Worm (Caenorhabditis elegans): ENCODE results near the gene spcs-2.
A peak's percentile ranks its signal among the peaks of the same experiment; 100 is the strongest.

DNA sequence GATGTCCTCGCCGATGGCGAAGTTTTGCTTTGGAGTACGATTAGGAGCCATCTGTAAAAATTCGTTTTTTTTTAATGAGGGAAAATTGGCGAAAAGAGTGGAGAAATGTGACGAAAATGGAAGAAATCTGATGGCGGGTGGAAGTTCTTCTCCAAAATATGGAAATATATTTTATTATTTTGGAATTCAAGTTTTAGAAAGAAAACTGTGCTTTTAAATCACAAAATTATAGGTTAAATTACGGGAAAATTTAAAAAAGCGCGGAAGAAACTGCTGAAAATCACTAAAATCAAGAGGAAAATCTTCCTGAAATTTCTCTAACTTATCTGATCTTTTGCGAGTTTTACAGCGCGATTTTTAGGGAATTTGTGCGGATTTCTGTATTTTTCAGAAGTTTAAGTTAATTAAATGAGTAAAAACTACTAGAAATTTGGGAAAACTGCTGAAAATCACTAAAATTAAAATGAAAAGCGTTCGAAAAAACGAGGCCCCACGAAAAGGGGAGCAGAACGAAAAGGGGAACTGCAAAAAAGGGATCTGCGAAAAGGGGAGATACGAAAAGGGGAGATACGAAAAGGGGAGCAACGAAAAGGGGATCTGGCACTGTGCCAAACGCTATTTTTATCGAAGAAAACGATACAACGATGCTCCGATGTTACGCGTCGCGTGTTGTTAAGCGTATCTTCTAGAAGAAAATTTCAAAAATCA is 2.9 kb downstream of the spcs-2 start, which contains the start of the genes cec-7 and enu-3.5:
- TF ChIP-seq ref-1 (GFP tag; conservative IDR thresholded peaks at IDR 0.05) (no peak), flt-1 (GFP tag; IDR thresholded peaks at IDR 0.05) (0 out of 2 replicates have a peak, but pooled peaks have one; percentile 9), cog-1 (tag; optimal IDR thresholded peaks at IDR 0.05) (no peak), ztf-29 (GFP tag; IDR thresholded peaks at IDR 0.05) (no peak), tab-1 (GFP tag; IDR thresholded peaks at IDR 0.05) (no peak)
